Worm (Caenorhabditis elegans): ENCODE data around the gene pcf-11.

DNA sequence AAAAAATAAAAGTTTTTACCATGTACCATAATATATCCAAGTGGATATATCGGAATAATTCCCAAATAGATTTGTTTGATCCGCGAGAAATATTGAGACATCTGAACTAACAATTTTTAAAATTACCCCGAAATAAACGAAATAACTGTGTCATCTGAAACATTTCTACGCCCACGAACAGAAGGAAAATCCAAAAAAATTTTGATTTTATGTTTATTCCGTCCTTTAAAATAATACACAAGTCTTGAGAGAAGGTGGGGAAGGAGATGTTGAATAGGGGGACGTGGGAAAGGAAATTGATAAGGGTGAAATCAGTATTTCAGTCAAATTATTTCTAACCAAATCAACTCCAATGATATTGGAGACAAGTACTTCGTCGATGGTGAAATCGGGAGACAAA lies 16.0 kb upstream of the pcf-11 start, which contains the start of gene R144.11:
- TF ChIP-seq W03F9.2 (tag; optimal IDR thresholded peaks at IDR 0.05): no peak
- no peak for TF ChIP-seq dao-5 (tag; optimal IDR thresholded peaks at IDR 0.05)
